Worm (Caenorhabditis elegans): ENCODE results near the gene srv-19.

- TF ChIP-seq ztf-11 (tag; optimal IDR thresholded peaks at IDR 0.05) (no peak), fkh-10 (GFP tag; optimal IDR thresholded peaks at IDR 0.05) (no peak), nhr-237 (tag; optimal IDR thresholded peaks at IDR 0.05) (no peak), unc-130 (tag; optimal IDR thresholded peaks at IDR 0.05) (no peak), isw-1 (GFP tag; IDR thresholded peaks at IDR 0.05) (no peak)
These were observed 17.5 kb upstream of the srv-19 start, which contains the start of gene H04M03.3 for ce11 chrIV:5891265-5891664.
